Worm (Caenorhabditis elegans) whole organism, L3 larva: ENCODE measurements around the gene rps-14.

Experiments used
- R02D3.7 ChIP-seq: fragments of 150-350 bp; optimal IDR thresholded peaks from 2 replicates; lab custom pipeline; 2014; ENCODE audit warnings: missing biosample characterization, missing genetic modification characterization
- ZK546.5 ChIP-seq: sonication (generic microtip); optimal IDR thresholded peaks from 2 replicates; lab custom pipeline; 2017; ENCODE audit warnings: missing biosample characterization, missing genetic modification characterization
- aly-2 ChIP-seq: fragments of 150-350 bp; optimal IDR thresholded peaks from 2 replicates; lab custom pipeline; 2014; ENCODE audit warnings: missing biosample characterization, missing genetic modification characterization
- ama-1 ChIP-seq: fragments of 150-350 bp; optimal IDR thresholded peaks from 2 replicates; lab custom pipeline; 2018
- ceh-16 ChIP-seq: sonication (generic microtip); optimal IDR thresholded peaks from 2 replicates; lab custom pipeline; 2017; ENCODE audit warnings: missing biosample characterization, missing genetic modification characterization
- ceh-28 ChIP-seq: fragments of 150-350 bp; optimal IDR thresholded peaks from 2 replicates; lab custom pipeline; 2014; ENCODE audit warnings: missing biosample characterization, missing genetic modification reagents, missing genetic modification characterization
- ceh-82 ChIP-seq: fragments of 150-350 bp; optimal IDR thresholded peaks from 2 replicates; lab custom pipeline; 2014; ENCODE audit warnings: missing biosample characterization, missing genetic modification characterization
- ceh-9 ChIP-seq: sonication (generic microtip); optimal IDR thresholded peaks from 2 replicates; lab custom pipeline; 2018; ENCODE audit warnings: missing biosample characterization, missing genetic modification characterization
- daf-12 ChIP-seq: fragments of 150-350 bp; optimal IDR thresholded peaks from 2 replicates; lab custom pipeline; 2014; ENCODE audit warnings: missing biosample characterization, missing genetic modification reagents, missing genetic modification characterization
- egl-27 ChIP-seq: sonication (generic microtip); optimal IDR thresholded peaks from 4 replicates; lab custom pipeline; 2017; ENCODE audit warnings: missing biosample characterization, missing genetic modification reagents, missing genetic modification characterization
- egl-5 ChIP-seq: fragments of 150-350 bp; optimal IDR thresholded peaks from 2 replicates; lab custom pipeline; 2017; ENCODE audit warnings: missing biosample characterization, missing genetic modification reagents, missing genetic modification characterization, inconsistent platforms
- elt-1 ChIP-seq: fragments of 150-350 bp; optimal IDR thresholded peaks from 2 replicates; lab custom pipeline; 2014; ENCODE audit warnings: missing biosample characterization, missing genetic modification characterization
- elt-3 ChIP-seq, 3 experiments: fragments of 150-350 bp in 1 of 3; sonication (generic microtip) in 2 of 3; optimal IDR thresholded peaks; 2 replicates in 2 of 3; 4 replicates in 1 of 3; lab custom pipeline; 2014 to 2017; ENCODE audit warnings: missing biosample characterization in 3 of 3, missing genetic modification characterization in 3 of 3
- eor-1 ChIP-seq, 2 experiments: fragments of 150-350 bp; optimal IDR thresholded peaks; 2 replicates each; lab custom pipeline; 2014 to 2018; ENCODE audit warnings: missing biosample characterization in 2 of 2, missing genetic modification characterization in 2 of 2
- fkh-10 ChIP-seq: sonication (generic microtip); optimal IDR thresholded peaks from 2 replicates; lab custom pipeline; 2017; ENCODE audit warnings: missing biosample characterization, missing genetic modification reagents, missing genetic modification characterization
- fkh-2 ChIP-seq: fragments of 150-350 bp; optimal IDR thresholded peaks from 2 replicates; lab custom pipeline; 2014; ENCODE audit warnings: missing biosample characterization, missing genetic modification reagents, missing genetic modification characterization
- hmg-11 ChIP-seq: sonication (generic microtip); optimal IDR thresholded peaks from 2 replicates; lab custom pipeline; 2016; ENCODE audit warnings: missing genetic modification characterization, missing compliant biosample characterization
- jun-1 ChIP-seq: fragments of 150-350 bp; optimal IDR thresholded peaks from 2 replicates; lab custom pipeline; 2014; ENCODE audit warnings: missing biosample characterization, missing genetic modification reagents, missing genetic modification characterization
- lin-15B ChIP-seq: fragments of 150-350 bp; optimal IDR thresholded peaks from 2 replicates; lab custom pipeline; 2014; ENCODE audit warnings: missing biosample characterization, missing genetic modification characterization
- lin-39 ChIP-seq: fragments of 150-350 bp; optimal IDR thresholded peaks from 2 replicates; lab custom pipeline; 2018; ENCODE audit warnings: missing biosample characterization, missing genetic modification reagents, missing genetic modification characterization
- mdl-1 ChIP-seq: fragments of 150-350 bp; optimal IDR thresholded peaks from 2 replicates; lab custom pipeline; 2014; ENCODE audit warnings: missing biosample characterization, missing genetic modification characterization
- mml-1 ChIP-seq: fragments of 150-350 bp; sonication (generic microtip); optimal IDR thresholded peaks from 3 replicates; lab custom pipeline; 2014; ENCODE audit warnings: missing biosample characterization, missing genetic modification characterization
- nfya-1 ChIP-seq: sonication (generic microtip); optimal IDR thresholded peaks from 2 replicates; lab custom pipeline; 2017; ENCODE audit warnings: missing genetic modification characterization, mild to moderate bottlenecking, missing compliant biosample characterization, antibody characterized with exemption, moderate library complexity; ENCODE audit not compliant: insufficient read depth
- nhr-11 ChIP-seq: fragments of 150-350 bp; optimal IDR thresholded peaks from 2 replicates; lab custom pipeline; 2014; ENCODE audit warnings: missing biosample characterization, missing genetic modification characterization
- nhr-12 ChIP-seq: fragments of 150-350 bp; optimal IDR thresholded peaks from 2 replicates; lab custom pipeline; 2014; ENCODE audit warnings: missing biosample characterization, missing genetic modification characterization
- nhr-23 ChIP-seq: fragments of 150-350 bp; optimal IDR thresholded peaks from 2 replicates; lab custom pipeline; 2014; ENCODE audit warnings: missing biosample characterization, missing genetic modification reagents, missing genetic modification characterization
- nhr-237 ChIP-seq: fragments of 150-350 bp; optimal IDR thresholded peaks from 2 replicates; lab custom pipeline; 2014; ENCODE audit warnings: missing biosample characterization, missing genetic modification characterization
- nhr-25 ChIP-seq: sonication (generic microtip); optimal IDR thresholded peaks from 2 replicates; lab custom pipeline; 2017; ENCODE audit warnings: missing biosample characterization, missing genetic modification characterization
- nhr-28 ChIP-seq: fragments of 150-350 bp; optimal IDR thresholded peaks from 2 replicates; lab custom pipeline; 2014; ENCODE audit warnings: missing biosample characterization, missing genetic modification characterization
- nhr-43 ChIP-seq: sonication (generic microtip); optimal IDR thresholded peaks from 2 replicates; lab custom pipeline; 2016; ENCODE audit warnings: mild to moderate bottlenecking, missing genetic modification characterization, missing compliant biosample characterization; ENCODE audit not compliant: poor library complexity, severe bottlenecking
- nhr-67 ChIP-seq: fragments of 150-350 bp; optimal IDR thresholded peaks from 2 replicates; lab custom pipeline; 2014; ENCODE audit warnings: missing biosample characterization, missing genetic modification characterization
- nhr-76 ChIP-seq: fragments of 150-350 bp; sonication (generic microtip); optimal IDR thresholded peaks from 5 replicates; lab custom pipeline; 2014; ENCODE audit warnings: missing biosample characterization, missing genetic modification characterization
- nhr-77 ChIP-seq: fragments of 150-350 bp; optimal IDR thresholded peaks from 2 replicates; lab custom pipeline; 2014; ENCODE audit warnings: missing biosample characterization, missing genetic modification characterization
- pha-4 ChIP-seq: fragments of 150-350 bp; optimal IDR thresholded peaks from 2 replicates; lab custom pipeline; 2014; ENCODE audit warnings: missing biosample characterization, missing genetic modification reagents, missing genetic modification characterization
- sea-2 ChIP-seq: fragments of 150-350 bp; sonication (generic microtip); optimal IDR thresholded peaks from 4 replicates; lab custom pipeline; 2014; ENCODE audit warnings: missing biosample characterization, missing genetic modification reagents, missing genetic modification characterization
- skn-1 ChIP-seq: fragments of 150-350 bp; optimal IDR thresholded peaks from 2 replicates; lab custom pipeline; 2014; ENCODE audit warnings: missing biosample characterization, missing genetic modification characterization
- snpc-4 ChIP-seq: fragments of 150-350 bp; optimal IDR thresholded peaks from 2 replicates; lab custom pipeline; 2014; ENCODE audit warnings: missing biosample characterization, missing genetic modification characterization
- tbx-2 ChIP-seq: sonication (generic microtip); optimal IDR thresholded peaks from 2 replicates; lab custom pipeline; 2016; ENCODE audit warnings: mild to moderate bottlenecking, missing genetic modification characterization, missing compliant biosample characterization
- unc-39 ChIP-seq: sonication (generic microtip); optimal IDR thresholded peaks from 4 replicates; lab custom pipeline; 2017; ENCODE audit warnings: missing biosample characterization, missing genetic modification characterization
- unc-62 ChIP-seq: fragments of 150-350 bp; sonication (generic microtip); optimal IDR thresholded peaks from 4 replicates; lab custom pipeline; 2014; ENCODE audit warnings: missing biosample characterization, missing genetic modification reagents, missing genetic modification characterization
- zag-1 ChIP-seq: fragments of 150-350 bp; optimal IDR thresholded peaks from 2 replicates; lab custom pipeline; 2014; ENCODE audit warnings: missing biosample characterization, missing genetic modification characterization
- ztf-11 ChIP-seq: fragments of 150-350 bp; optimal IDR thresholded peaks from 2 replicates; lab custom pipeline; 2014; ENCODE audit warnings: missing biosample characterization, missing genetic modification characterization
- ztf-4 ChIP-seq: fragments of 150-350 bp; optimal IDR thresholded peaks from 2 replicates; lab custom pipeline; 2014; ENCODE audit warnings: missing biosample characterization, missing genetic modification characterization

The rps-14 gene

DNA sequence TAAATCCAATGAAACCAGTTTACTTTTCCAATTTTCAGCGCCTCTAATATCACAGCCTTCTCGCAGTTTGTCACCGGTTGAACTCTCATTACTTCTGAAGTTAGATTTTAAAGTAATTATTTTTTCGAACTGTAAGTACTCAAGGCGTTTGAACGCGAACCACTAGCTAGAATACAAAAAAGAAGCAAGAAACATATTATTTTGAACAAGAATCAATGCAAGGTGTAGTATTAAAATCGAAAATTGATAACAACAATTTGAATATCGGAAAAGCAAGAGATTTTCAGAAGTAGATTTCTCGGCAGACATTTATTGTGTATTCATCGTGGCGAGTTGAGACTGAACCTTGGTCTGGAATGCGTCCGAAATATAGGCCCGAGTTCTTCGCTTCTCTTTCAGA, 18.6 kb upstream of the rps-14 start, which contains the start of gene exos-9:
TSS of gene exos-9 (minus strand) at position 101 of the 400 bp plus-strand sequence.
- TF ChIP-seq nfya-1 (tag; lab: Kevin White, UChicago) (no peak), elt-3 (tag; optimal IDR thresholded peaks at IDR 0.05; lab: Kevin White, UChicago) (no peak), fkh-10 (GFP tag; lab: Kevin White, UChicago) (no peak), jun-1 (tag; lab: Kevin White, UChicago) (no peak), lin-15B (tag; lab: Kevin White, UChicago) (no peak), hmg-11 (tag; lab: Kevin White, UChicago) (no peak), aly-2 (tag; lab: Kevin White, UChicago) (no peak), mml-1 (no peak), ztf-11 (no peak)

- TF ChIP-seq sea-2 (GFP tag; lab: Kevin White, UChicago): no peak
- TF ChIP-seq egl-27: no peak
- TF ChIP-seq ceh-9 (tag; lab: Kevin White, UChicago): no peak
- TF ChIP-seq ceh-28 (tag; lab: Kevin White, UChicago): no peak
Observed at ce11 chrIII:7195325-7195724, 15.9 kb upstream of the rps-14 start, which contains the start of gene F37C12.18. Gene F37C12.18 (minus strand): TSS chrIII:7195425.

ce11 chrIII:7192942-7193665, 13.7 kb upstream of the rps-14 start, which contains the start of gene mec-14:
Gene mec-14 (minus strand): TSS chrIII:7192992.
- no peak for TF ChIP-seq eor-1 (tag; optimal IDR thresholded peaks at IDR 0.05; lab: Kevin White, UChicago)
- no peak for TF ChIP-seq nhr-28 (tag; lab: Kevin White, UChicago)
- TF ChIP-seq tbx-2: no peak
- no peak for TF ChIP-seq ztf-11
- no peak for TF ChIP-seq mdl-1 (tag; lab: Kevin White, UChicago)
- no peak for TF ChIP-seq unc-39 (tag; lab: Kevin White, UChicago)
- TF ChIP-seq nhr-43: no peak
- no peak for TF ChIP-seq skn-1 (tag; lab: Kevin White, UChicago)
- no peak for TF ChIP-seq nhr-76 (tag; lab: Kevin White, UChicago)
- TF ChIP-seq egl-5 (tag; lab: Kevin White, UChicago): no peak
- no peak for TF ChIP-seq jun-1 (tag; lab: Kevin White, UChicago)
- no peak for TF ChIP-seq sea-2 (GFP tag; lab: Kevin White, UChicago)
- TF ChIP-seq nhr-23: no peak
- TF ChIP-seq ceh-82 (tag; lab: Kevin White, UChicago): no peak
- TF ChIP-seq nhr-11 (tag; lab: Kevin White, UChicago): no peak
- TF ChIP-seq fkh-10 (GFP tag; lab: Kevin White, UChicago): no peak
- TF ChIP-seq ztf-4 (tag; lab: Kevin White, UChicago): no peak
- no peak for TF ChIP-seq nhr-12 (tag; lab: Kevin White, UChicago)
- TF ChIP-seq nhr-67 (tag; lab: Kevin White, UChicago): no peak

ce11 chrIII:7189581-7190128, 10.3 kb upstream of the rps-14 start, which contains the start of gene rps-21:
Gene rps-21 (minus strand): TSS chrIII:7189631.
- TF ChIP-seq unc-39 (tag; lab: Kevin White, UChicago) (no peak), elt-1 (tag; lab: Kevin White, UChicago) (no peak), daf-12 (tag; lab: Kevin White, UChicago) (no peak), zag-1 (tag; lab: Kevin White, UChicago) (no peak), fkh-10 (GFP tag; lab: Kevin White, UChicago) (peak; percentile 58), unc-62 (GFP tag; lab: Kevin White, UChicago) (peak; percentile 23), egl-5 (tag; lab: Kevin White, UChicago) (peak; percentile 77), mml-1 (no peak), ceh-16 (tag; lab: Kevin White, UChicago) (no peak), nhr-67 (tag; lab: Kevin White, UChicago) (no peak), nhr-25 (tag; lab: Kevin White, UChicago) (peak; percentile 82), snpc-4 (peak; percentile 54), nhr-77 (peak; percentile 4), hmg-11 (tag; lab: Kevin White, UChicago) (no peak), lin-15B (tag; lab: Kevin White, UChicago) (peak; percentile 94), ztf-4 (tag; lab: Kevin White, UChicago) (no peak), R02D3.7 (tag; lab: Kevin White, UChicago) (peak; percentile 96), nhr-12 (tag; lab: Kevin White, UChicago) (no peak), nhr-237 (no peak), jun-1 (tag; lab: Kevin White, UChicago) (peak; percentile 23), elt-3 (tag; optimal IDR thresholded peaks at IDR 0.05; lab: Kevin White, UChicago) (no peak), nhr-43 (peak; percentile 48), aly-2 (tag; lab: Kevin White, UChicago) (no peak), fkh-2 (tag; lab: Kevin White, UChicago) (no peak), ceh-9 (tag; lab: Kevin White, UChicago) (no peak), nhr-23 (peak; percentile 93), ceh-28 (tag; lab: Kevin White, UChicago) (no peak), pha-4 (peak; percentile 93), ztf-11 (no peak), lin-39 (tag; lab: Kevin White, UChicago) (peak; percentile 92), ama-1 (lab: Kevin White, UChicago) (peak; percentile 44), tbx-2 (peak; percentile 9), nhr-11 (tag; lab: Kevin White, UChicago) (peak; percentile 59), ZK546.5 (tag; lab: Kevin White, UChicago) (peak; percentile 24)
